Worm (Caenorhabditis elegans): ENCODE data around the gene F11A5.5.

ce11 chrV:16210257-16211002, 12.3 kb downstream of the F11A5.5 start, which contains the start of gene F11A5.16:
- TF ChIP-seq aly-2 (tag; optimal IDR thresholded peaks at IDR 0.05) (no peak), nhr-71 (tag; optimal IDR thresholded peaks at IDR 0.05) (no peak)

All from whole organism, L1 larva.